Worm (Caenorhabditis elegans) whole organism, young adult: Measurements from ENCODE around the gene ptr-19.
A peak's percentile ranks its signal among the peaks of the same experiment; 100 is the strongest.

Experiments used
- B0035.1 ChIP-seq: sonication (generic microtip); optimal IDR thresholded peaks from 2 replicates; lab custom pipeline; 2016; ENCODE audit warnings: missing genetic modification characterization, mild to moderate bottlenecking, missing compliant biosample characterization, missing genotype, missing genetic modification reagents
- B0336.3 ChIP-seq: fragments of 200-800 bp; sonication (Bioruptor generic); IDR thresholded peaks from 2 replicates; pipeline ENCODE4 v1.3.6; 2022; ENCODE audit warnings: missing genetic modification characterization, missing compliant biosample characterization
- C17E4.6 ChIP-seq: fragments of 200-800 bp; sonication (Bioruptor generic); IDR thresholded peaks from 2 replicates; pipeline ENCODE4 v1.3.6; 2022; ENCODE audit warnings: missing genetic modification reagents, missing genetic modification characterization, missing compliant biosample characterization
- F23B12.7 ChIP-seq: sonication (generic microtip); optimal IDR thresholded peaks from 2 replicates; lab custom pipeline; 2017; ENCODE audit warnings: missing genetic modification characterization, mild to moderate bottlenecking, missing compliant biosample characterization, antibody characterized with exemption, moderate library complexity; ENCODE audit not compliant: insufficient read depth
- F33H1.4 ChIP-seq: fragments of 200-800 bp; sonication (Bioruptor generic); IDR thresholded peaks from 2 replicates; pipeline ENCODE4 v1.3.6; 2022; ENCODE audit warnings: missing genetic modification reagents, missing genetic modification characterization, missing compliant biosample characterization
- F39B2.1 ChIP-seq: fragments of 200-800 bp; sonication (Bioruptor generic); IDR thresholded peaks from 2 replicates; pipeline ENCODE4 v1.3.6; 2022; ENCODE audit warnings: missing genetic modification reagents, missing genetic modification characterization, missing compliant biosample characterization
- F49E8.2 ChIP-seq: sonication (generic microtip); optimal IDR thresholded peaks from 3 replicates; lab custom pipeline; 2017; ENCODE audit warnings: missing genetic modification characterization, mild to moderate bottlenecking, missing compliant biosample characterization, antibody characterized with exemption, moderate library complexity; ENCODE audit not compliant: insufficient read depth
- F55B11.4 ChIP-seq: sonication (generic microtip); optimal IDR thresholded peaks from 2 replicates; lab custom pipeline; 2016; ENCODE audit warnings: missing compliant biosample characterization, missing genetic modification characterization, borderline replicate concordance; ENCODE audit not compliant: insufficient read depth
- F57C9.4 ChIP-seq: sonication (generic microtip); optimal IDR thresholded peaks from 2 replicates; lab custom pipeline; 2017; ENCODE audit warnings: mild to moderate bottlenecking, missing genetic modification characterization, missing compliant biosample characterization
- K11D2.4 ChIP-seq: fragments of 200-800 bp; sonication (Bioruptor generic); IDR thresholded peaks from 2 replicates; pipeline ENCODE4 v1.3.6; 2022; ENCODE audit warnings: missing genetic modification reagents, missing genetic modification characterization, missing compliant biosample characterization
- K12H6.12 ChIP-seq: fragments of 200-800 bp; sonication (Bioruptor generic); optimal IDR thresholded peaks from 2 replicates; lab custom pipeline; 2018; ENCODE audit warnings: mild to moderate bottlenecking, missing genetic modification characterization, missing compliant biosample characterization
- T26A5.8 ChIP-seq: sonication (generic microtip); optimal IDR thresholded peaks from 2 replicates; lab custom pipeline; 2016; ENCODE audit warnings: missing genetic modification characterization, missing compliant biosample characterization
- Y53F4B.3 ChIP-seq: fragments of 200-800 bp; sonication (Bioruptor generic); IDR thresholded peaks from 2 replicates; pipeline ENCODE4 v1.3.6; 2022; ENCODE audit warnings: missing genetic modification reagents, missing genetic modification characterization, missing compliant biosample characterization
- Y95B8A.8 ChIP-seq: fragments of 200-800 bp; sonication (Bioruptor generic); IDR thresholded peaks from 2 replicates; pipeline ENCODE4 v1.3.6; 2022; ENCODE audit warnings: missing genetic modification reagents, missing genetic modification characterization, missing compliant biosample characterization
- ama-1 ChIP-seq, 3 experiments: fragments of 150-350 bp in 1 of 3; sonication (generic microtip) in 2 of 3; optimal IDR thresholded peaks; 2 replicates each; lab custom pipeline; 2014 to 2018; ENCODE audit warnings: missing biosample characterization in 2 of 3, missing genetic modification characterization in 2 of 3, missing genetic modification reagents in 2 of 3
- aptf-3 ChIP-seq: fragments of 200-800 bp; sonication (Bioruptor generic); IDR thresholded peaks from 2 replicates; pipeline ENCODE4 v1.3.6; 2022; ENCODE audit warnings: missing genetic modification characterization, missing compliant biosample characterization
- atf-7 ChIP-seq: sonication (generic microtip); optimal IDR thresholded peaks from 2 replicates; lab custom pipeline; 2017; ENCODE audit warnings: mild to moderate bottlenecking, missing genetic modification characterization, missing compliant biosample characterization
- athp-1 ChIP-seq: sonication (generic microtip); optimal IDR thresholded peaks from 2 replicates; lab custom pipeline; 2017; ENCODE audit warnings: mild to moderate bottlenecking, missing genetic modification characterization, missing compliant biosample characterization
- attf-6 ChIP-seq: fragments of 200-800 bp; sonication (Bioruptor generic); IDR thresholded peaks from 2 replicates; pipeline ENCODE4 v1.3.6; 2022; ENCODE audit warnings: missing genetic modification reagents, missing genetic modification characterization, missing compliant biosample characterization
- bed-1 ChIP-seq: fragments of 200-800 bp; sonication (Bioruptor generic); IDR thresholded peaks from 2 replicates; pipeline ENCODE4 v1.3.6; 2022; ENCODE audit warnings: missing genetic modification reagents, missing genetic modification characterization, missing compliant biosample characterization
- cebp-2 ChIP-seq: fragments of 200-800 bp; sonication (Bioruptor generic); IDR thresholded peaks from 2 replicates; pipeline ENCODE4 v1.3.6; 2022; ENCODE audit warnings: missing genetic modification characterization, missing compliant biosample characterization
- ceh-27 ChIP-seq: fragments of 200-800 bp; sonication (Bioruptor generic); optimal IDR thresholded peaks from 2 replicates; lab custom pipeline; 2018; ENCODE audit warnings: mild to moderate bottlenecking, missing genetic modification characterization, moderate library complexity, missing compliant biosample characterization
- ceh-40 ChIP-seq: fragments of 200-800 bp; sonication (Bioruptor generic); IDR thresholded peaks from 2 replicates; pipeline ENCODE4 v1.3.6; 2022; ENCODE audit warnings: missing genetic modification characterization, missing compliant biosample characterization
- egl-18 ChIP-seq: fragments of 200-800 bp; sonication (Bioruptor generic); IDR thresholded peaks from 2 replicates; pipeline ENCODE4 v1.3.6; 2022; ENCODE audit warnings: missing genetic modification reagents, missing genetic modification characterization, missing compliant biosample characterization
- hlh-12 ChIP-seq: sonication (generic microtip); optimal IDR thresholded peaks from 2 replicates; lab custom pipeline; 2016; ENCODE audit warnings: missing genetic modification characterization, missing compliant biosample characterization
- hsf-1 ChIP-seq: fragments of 200-800 bp; sonication (Bioruptor generic); IDR thresholded peaks from 2 replicates; pipeline ENCODE4 v1.3.6; 2022; ENCODE audit warnings: missing genetic modification reagents, missing genetic modification characterization, missing compliant biosample characterization
- let-526 ChIP-seq: fragments of 200-800 bp; sonication (Bioruptor generic); IDR thresholded peaks from 2 replicates; pipeline ENCODE4 v1.3.6; 2022; ENCODE audit warnings: missing genetic modification reagents, missing genetic modification characterization, missing compliant biosample characterization
- let-607 ChIP-seq, 2 experiments: fragments of 200-800 bp in 1 of 2; sonication (Bioruptor generic) in 1 of 2; sonication (generic microtip) in 1 of 2; optimal IDR thresholded peaks; 2 replicates each; lab custom pipeline; 2016 to 2018; ENCODE audit warnings: mild to moderate bottlenecking in 2 of 2, missing compliant biosample characterization in 2 of 2, missing genetic modification characterization in 2 of 2, moderate library complexity in 2 of 2, missing genotype in 1 of 2
- lin-40 ChIP-seq: sonication (generic microtip); optimal IDR thresholded peaks from 2 replicates; lab custom pipeline; 2016; ENCODE audit warnings: missing genetic modification characterization, mild to moderate bottlenecking, missing compliant biosample characterization, missing genotype, missing genetic modification reagents
- lin-54 ChIP-seq: fragments of 200-800 bp; sonication (Bioruptor generic); optimal IDR thresholded peaks from 2 replicates; lab custom pipeline; 2018; ENCODE audit warnings: mild to moderate bottlenecking, missing genetic modification characterization, missing compliant biosample characterization
- madf-3 ChIP-seq: fragments of 200-800 bp; sonication (Bioruptor generic); IDR thresholded peaks from 2 replicates; pipeline ENCODE4 v1.3.6; 2022; ENCODE audit warnings: missing genetic modification reagents, missing genetic modification characterization, missing compliant biosample characterization
- mcd-1 ChIP-seq: fragments of 200-800 bp; sonication (Bioruptor generic); IDR thresholded peaks from 2 replicates; pipeline ENCODE4 v1.3.6; 2022; ENCODE audit warnings: missing genetic modification reagents, missing genetic modification characterization, missing compliant biosample characterization
- nhr-80 ChIP-seq: sonication (generic microtip); optimal IDR thresholded peaks from 2 replicates; lab custom pipeline; 2016; ENCODE audit warnings: missing genetic modification characterization, missing compliant biosample characterization
- pbrm-1 ChIP-seq: fragments of 200-800 bp; sonication (Bioruptor generic); IDR thresholded peaks from 2 replicates; pipeline ENCODE4 v1.3.6; 2022; ENCODE audit warnings: missing genetic modification reagents, missing genetic modification characterization, missing compliant biosample characterization
- pha-4 ChIP-seq: fragments of 150-350 bp; sonication (generic microtip); optimal IDR thresholded peaks from 2 replicates; lab custom pipeline; 2014; ENCODE audit warnings: missing biosample characterization, missing genetic modification reagents, missing genetic modification characterization
- rcor-1 ChIP-seq: fragments of 200-800 bp; sonication (Bioruptor generic); IDR thresholded peaks from 2 replicates; pipeline ENCODE4 v1.3.6; 2022; ENCODE audit warnings: missing genetic modification reagents, missing genetic modification characterization, missing compliant biosample characterization
- sea-2 ChIP-seq: fragments of 200-800 bp; sonication (Bioruptor generic); IDR thresholded peaks from 2 replicates; pipeline ENCODE4 v1.3.6; 2022; ENCODE audit warnings: missing genetic modification characterization, missing compliant biosample characterization
- somi-1 ChIP-seq: fragments of 200-800 bp; sonication (Bioruptor generic); optimal IDR thresholded peaks from 2 replicates; lab custom pipeline; 2018; ENCODE audit warnings: mild to moderate bottlenecking, missing genetic modification characterization, missing compliant biosample characterization
- tbp1 ChIP-seq: fragments of 200-800 bp; sonication (Bioruptor generic); optimal IDR thresholded peaks from 2 replicates; lab custom pipeline; 2018; ENCODE audit warnings: mild to moderate bottlenecking, missing genetic modification characterization, missing compliant biosample characterization
- tlf-1 ChIP-seq: fragments of 200-800 bp; sonication (Bioruptor generic); optimal IDR thresholded peaks from 2 replicates; lab custom pipeline; 2018; ENCODE audit warnings: mild to moderate bottlenecking, missing genetic modification characterization, missing compliant biosample characterization
- ztf-18 ChIP-seq: sonication (generic microtip); optimal IDR thresholded peaks from 2 replicates; lab custom pipeline; 2016; ENCODE audit warnings: missing genotype, mild to moderate bottlenecking, missing genetic modification characterization, missing compliant biosample characterization
- ztf-22 ChIP-seq: fragments of 200-800 bp; sonication (Bioruptor generic); optimal IDR thresholded peaks from 2 replicates; lab custom pipeline; 2018; ENCODE audit warnings: mild to moderate bottlenecking, missing genetic modification characterization, moderate library complexity, missing compliant biosample characterization

The ptr-19 gene

ce11 chrIII:10822494-10823113 lies 41.0 kb downstream of the ptr-19 start:
- TF ChIP-seq pha-4 (tag; lab: Kevin White, UChicago): peak; percentile 0
- TF ChIP-seq let-607 (tag; optimal IDR thresholded peaks at IDR 0.05; lab: Kevin White, UChicago): peak in 1 of 2 experiments; percentile 44
- TF ChIP-seq nhr-80 (tag; lab: Kevin White, UChicago): peak; percentile 79
- TF ChIP-seq B0336.3 (GFP tag; lab: Robert Waterston, UW): no peak
- TF ChIP-seq somi-1: no peak
- TF ChIP-seq tbp1 (GFP tag; lab: Kevin White, UChicago): no peak
- TF ChIP-seq egl-18 (GFP tag; lab: Robert Waterston, UW): no peak
- TF ChIP-seq lin-54: peak; percentile 6
- no peak for TF ChIP-seq pbrm-1 (GFP tag; lab: Robert Waterston, UW)
- no peak for TF ChIP-seq F57C9.4 (tag; lab: Kevin White, UChicago)
- TF ChIP-seq hlh-12 (tag; lab: Kevin White, UChicago): no peak
- TF ChIP-seq atf-7 (tag; lab: Kevin White, UChicago): peak; percentile 1
- no peak for TF ChIP-seq F33H1.4 (GFP tag; lab: Robert Waterston, UW)
- no peak for TF ChIP-seq tlf-1 (GFP tag; lab: Kevin White, UChicago)
- TF ChIP-seq C17E4.6 (GFP tag; lab: Robert Waterston, UW): no peak
- TF ChIP-seq K12H6.12 (tag; lab: Kevin White, UChicago): no peak
- TF ChIP-seq ztf-22 (GFP tag; lab: Kevin White, UChicago): no peak
- no peak for TF ChIP-seq Y95B8A.8 (GFP tag; lab: Robert Waterston, UW)
- TF ChIP-seq cebp-2 (GFP tag; lab: Robert Waterston, UW): no peak
- no peak for TF ChIP-seq attf-6
- peak; percentile 39 for TF ChIP-seq lin-40 (tag; lab: Kevin White, UChicago)
- TF ChIP-seq rcor-1: no peak
- TF ChIP-seq B0035.1: no peak
- TF ChIP-seq K11D2.4 (GFP tag; lab: Robert Waterston, UW): no peak
- TF ChIP-seq T26A5.8 (tag; lab: Kevin White, UChicago): no peak

- TF ChIP-seq F55B11.4 (no peak), let-526 (GFP tag; lab: Robert Waterston, UW) (no peak), Y95B8A.8 (GFP tag; lab: Robert Waterston, UW) (no peak), madf-3 (GFP tag; lab: Robert Waterston, UW) (no peak), C17E4.6 (GFP tag; lab: Robert Waterston, UW) (no peak), aptf-3 (GFP tag; lab: Robert Waterston, UW) (no peak)
These were observed 42.6 kb downstream of the ptr-19 start for ce11 chrIII:10824206-10824605.

- no peak for TF ChIP-seq Y53F4B.3
- no peak for TF ChIP-seq ama-1 (optimal IDR thresholded peaks at IDR 0.05; lab: Kevin White, UChicago)
- TF ChIP-seq ama-1 (GFP tag; optimal IDR thresholded peaks at IDR 0.05; lab: Kevin White, UChicago): no peak
- TF ChIP-seq ceh-40 (GFP tag; lab: Robert Waterston, UW): no peak
- no peak for TF ChIP-seq sea-2
- no peak for TF ChIP-seq mcd-1 (GFP tag; lab: Robert Waterston, UW)
- no peak for TF ChIP-seq atf-7 (tag; lab: Kevin White, UChicago)
- no peak for TF ChIP-seq Y95B8A.8 (GFP tag; lab: Robert Waterston, UW)
- TF ChIP-seq hsf-1 (GFP tag; lab: Robert Waterston, UW): no peak
- TF ChIP-seq F49E8.2 (tag; lab: Kevin White, UChicago): no peak
- no peak for TF ChIP-seq athp-1 (tag; lab: Kevin White, UChicago)
- TF ChIP-seq F23B12.7 (tag; lab: Kevin White, UChicago): no peak
- no peak for TF ChIP-seq ztf-18 (tag; lab: Kevin White, UChicago)
- TF ChIP-seq ceh-27: no peak
- TF ChIP-seq bed-1: no peak
- TF ChIP-seq ztf-22 (GFP tag; lab: Kevin White, UChicago): no peak
- no peak for TF ChIP-seq F39B2.1 (GFP tag; lab: Robert Waterston, UW)
These were observed 43.4 kb downstream of the ptr-19 start for ce11 chrIII:10825088-10825487.
